Worm (Caenorhabditis elegans) whole organism, young adult: ENCODE data around the gene R04E5.7.

Experiments
- B0035.1 ChIP-seq: sonication (generic microtip); optimal IDR thresholded peaks from 2 replicates; lab custom pipeline; 2016; ENCODE audit warnings: missing genetic modification characterization, mild to moderate bottlenecking, missing compliant biosample characterization, missing genotype, missing genetic modification reagents
- B0261.1 ChIP-seq: sonication (generic microtip); optimal IDR thresholded peaks from 2 replicates; lab custom pipeline; 2016; ENCODE audit warnings: mild to moderate bottlenecking, missing genetic modification characterization, moderate library complexity, missing compliant biosample characterization
- F10E7.11 ChIP-seq: sonication (generic microtip); optimal IDR thresholded peaks from 2 replicates; lab custom pipeline; 2017; ENCODE audit warnings: mild to moderate bottlenecking, missing genetic modification characterization, moderate library complexity, missing compliant biosample characterization
- F22D6.2 ChIP-seq: sonication (generic microtip); optimal IDR thresholded peaks from 2 replicates; lab custom pipeline; 2016; ENCODE audit warnings: mild to moderate bottlenecking, missing genetic modification characterization, missing compliant biosample characterization
- F39B2.1 ChIP-seq: fragments of 200-800 bp; sonication (Bioruptor generic); IDR thresholded peaks from 2 replicates; pipeline ENCODE4 v1.3.6; 2022; ENCODE audit warnings: missing genetic modification reagents, missing genetic modification characterization, missing compliant biosample characterization
- Y53F4B.3 ChIP-seq: fragments of 200-800 bp; sonication (Bioruptor generic); IDR thresholded peaks from 2 replicates; pipeline ENCODE4 v1.3.6; 2022; ENCODE audit warnings: missing genetic modification reagents, missing genetic modification characterization, missing compliant biosample characterization
- Y56A3A.18 ChIP-seq: fragments of 200-800 bp; sonication (Bioruptor generic); IDR thresholded peaks from 2 replicates; pipeline ENCODE4 v1.3.6; 2022; ENCODE audit warnings: missing genetic modification reagents, missing genetic modification characterization, missing compliant biosample characterization
- Y67H2A.10 ChIP-seq: fragments of 200-800 bp; sonication (Bioruptor generic); conservative IDR thresholded peaks from 2 replicates; pipeline ENCODE4 v1.3.6; 2022; ENCODE audit warnings: missing genetic modification reagents, missing genetic modification characterization, missing compliant biosample characterization
- Y79H2A.3 ChIP-seq: fragments of 200-800 bp; sonication (Bioruptor generic); conservative IDR thresholded peaks from 2 replicates; pipeline ENCODE4 v1.3.6; 2022; ENCODE audit warnings: missing genetic modification reagents, missing genetic modification characterization, missing compliant biosample characterization
- aptf-3 ChIP-seq: fragments of 200-800 bp; sonication (Bioruptor generic); IDR thresholded peaks from 2 replicates; pipeline ENCODE4 v1.3.6; 2022; ENCODE audit warnings: missing genetic modification characterization, missing compliant biosample characterization
- atf-7 ChIP-seq: sonication (generic microtip); optimal IDR thresholded peaks from 2 replicates; lab custom pipeline; 2017; ENCODE audit warnings: mild to moderate bottlenecking, missing genetic modification characterization, missing compliant biosample characterization
- athp-1 ChIP-seq: sonication (generic microtip); optimal IDR thresholded peaks from 2 replicates; lab custom pipeline; 2017; ENCODE audit warnings: mild to moderate bottlenecking, missing genetic modification characterization, missing compliant biosample characterization
- bed-1 ChIP-seq: fragments of 200-800 bp; sonication (Bioruptor generic); IDR thresholded peaks from 2 replicates; pipeline ENCODE4 v1.3.6; 2022; ENCODE audit warnings: missing genetic modification reagents, missing genetic modification characterization, missing compliant biosample characterization
- bed-2 ChIP-seq: fragments of 200-800 bp; sonication (Bioruptor generic); IDR thresholded peaks from 2 replicates; pipeline ENCODE4 v1.3.6; 2022; ENCODE audit warnings: missing genetic modification reagents, missing genetic modification characterization, missing compliant biosample characterization
- ceh-100 ChIP-seq: fragments of 200-800 bp; sonication (Bioruptor generic); IDR thresholded peaks from 2 replicates; pipeline ENCODE4 v1.3.6; 2022; ENCODE audit warnings: missing genetic modification reagents, missing genetic modification characterization, missing compliant biosample characterization
- ceh-40 ChIP-seq: fragments of 200-800 bp; sonication (Bioruptor generic); IDR thresholded peaks from 2 replicates; pipeline ENCODE4 v1.3.6; 2022; ENCODE audit warnings: missing genetic modification characterization, missing compliant biosample characterization
- ceh-91 ChIP-seq: fragments of 200-800 bp; sonication (Bioruptor generic); IDR thresholded peaks from 2 replicates; pipeline ENCODE4 v1.3.6; 2022; ENCODE audit warnings: missing genetic modification reagents, missing genetic modification characterization, missing compliant biosample characterization
- chd-7 ChIP-seq: sonication (generic microtip); optimal IDR thresholded peaks from 2 replicates; lab custom pipeline; 2016; ENCODE audit warnings: mild to moderate bottlenecking, missing genetic modification characterization, moderate library complexity, missing compliant biosample characterization
- dpl-1 ChIP-seq: fragments of 150-350 bp; optimal IDR thresholded peaks from 2 replicates; lab custom pipeline; 2014; ENCODE audit warnings: missing biosample characterization, missing genetic modification reagents, missing genetic modification characterization
- egrh-3 ChIP-seq: fragments of 200-800 bp; sonication (Bioruptor generic); IDR thresholded peaks from 2 replicates; pipeline ENCODE4 v1.3.6; 2022; ENCODE audit warnings: missing genetic modification reagents, missing genetic modification characterization, missing compliant biosample characterization
- ets-4 ChIP-seq: fragments of 200-800 bp; sonication (Bioruptor generic); optimal IDR thresholded peaks from 2 replicates; lab custom pipeline; 2018; ENCODE audit warnings: mild to moderate bottlenecking, missing genetic modification characterization, missing compliant biosample characterization
- fkh-3 ChIP-seq: sonication (generic microtip); optimal IDR thresholded peaks from 2 replicates; lab custom pipeline; 2016; ENCODE audit warnings: mild to moderate bottlenecking, missing genetic modification characterization, missing compliant biosample characterization
- gei-17 ChIP-seq: fragments of 200-800 bp; sonication (Bioruptor generic); optimal IDR thresholded peaks from 2 replicates; lab custom pipeline; 2018; ENCODE audit warnings: mild to moderate bottlenecking, missing genetic modification characterization, missing compliant biosample characterization
- hlh-12 ChIP-seq: sonication (generic microtip); optimal IDR thresholded peaks from 2 replicates; lab custom pipeline; 2016; ENCODE audit warnings: missing genetic modification characterization, missing compliant biosample characterization
- hmg-20 ChIP-seq: fragments of 200-800 bp; sonication (Bioruptor generic); IDR thresholded peaks from 2 replicates; pipeline ENCODE4 v1.3.6; 2022; ENCODE audit warnings: missing genetic modification reagents, missing genetic modification characterization, missing compliant biosample characterization
- hrde-1 ChIP-seq: sonication (generic microtip); optimal IDR thresholded peaks from 2 replicates; lab custom pipeline; 2016; ENCODE audit warnings: missing genetic modification characterization, mild to moderate bottlenecking, missing compliant biosample characterization, moderate library complexity, missing genotype, missing genetic modification reagents, borderline replicate concordance
- let-526 ChIP-seq: fragments of 200-800 bp; sonication (Bioruptor generic); IDR thresholded peaks from 2 replicates; pipeline ENCODE4 v1.3.6; 2022; ENCODE audit warnings: missing genetic modification reagents, missing genetic modification characterization, missing compliant biosample characterization
- let-607 ChIP-seq, 2 experiments: fragments of 200-800 bp in 1 of 2; sonication (Bioruptor generic) in 1 of 2; sonication (generic microtip) in 1 of 2; optimal IDR thresholded peaks; 2 replicates each; lab custom pipeline; 2016 to 2018; ENCODE audit warnings: mild to moderate bottlenecking in 2 of 2, missing compliant biosample characterization in 2 of 2, missing genetic modification characterization in 2 of 2, moderate library complexity in 2 of 2, missing genotype in 1 of 2
- lin-26 ChIP-seq: fragments of 200-800 bp; sonication (Bioruptor generic); IDR thresholded peaks from 2 replicates; pipeline ENCODE4 v1.3.6; 2022; ENCODE audit warnings: missing genetic modification reagents, missing genetic modification characterization, missing compliant biosample characterization
- lin-35 ChIP-seq, 3 experiments: fragments of 150-350 bp in 2 of 3; sonication (generic microtip) in 1 of 3; optimal IDR thresholded peaks; 2 replicates each; lab custom pipeline; 2014 to 2018; ENCODE audit warnings: missing biosample characterization in 3 of 3, missing genetic modification characterization in 3 of 3, missing genetic modification reagents in 3 of 3
- lin-40 ChIP-seq: sonication (generic microtip); optimal IDR thresholded peaks from 2 replicates; lab custom pipeline; 2016; ENCODE audit warnings: missing genetic modification characterization, mild to moderate bottlenecking, missing compliant biosample characterization, missing genotype, missing genetic modification reagents
- madf-3 ChIP-seq: fragments of 200-800 bp; sonication (Bioruptor generic); IDR thresholded peaks from 2 replicates; pipeline ENCODE4 v1.3.6; 2022; ENCODE audit warnings: missing genetic modification reagents, missing genetic modification characterization, missing compliant biosample characterization
- madf-8 ChIP-seq: fragments of 200-800 bp; sonication (Bioruptor generic); conservative IDR thresholded peaks from 2 replicates; pipeline ENCODE4 v1.3.6; 2022; ENCODE audit warnings: missing genetic modification reagents, missing genetic modification characterization, missing compliant biosample characterization
- mel-28 ChIP-seq: sonication (generic microtip); optimal IDR thresholded peaks from 2 replicates; lab custom pipeline; 2016; ENCODE audit warnings: borderline replicate concordance, mild to moderate bottlenecking, missing genetic modification characterization, missing compliant biosample characterization
- mes-4 ChIP-seq: sonication (generic microtip); optimal IDR thresholded peaks from 2 replicates; lab custom pipeline; 2016; ENCODE audit warnings: missing genotype, missing genetic modification characterization, missing compliant biosample characterization
- nhr-179 ChIP-seq: sonication (generic microtip); optimal IDR thresholded peaks from 2 replicates; lab custom pipeline; 2016; ENCODE audit warnings: mild to moderate bottlenecking, missing genetic modification characterization, missing compliant biosample characterization
- rcor-1 ChIP-seq: fragments of 200-800 bp; sonication (Bioruptor generic); IDR thresholded peaks from 2 replicates; pipeline ENCODE4 v1.3.6; 2022; ENCODE audit warnings: missing genetic modification reagents, missing genetic modification characterization, missing compliant biosample characterization
- rec-8 ChIP-seq, 2 experiments: sonication (generic microtip); optimal IDR thresholded peaks; 2 replicates each; lab custom pipeline; 2016; ENCODE audit warnings: mild to moderate bottlenecking in 2 of 2, missing genetic modification characterization in 2 of 2, missing genetic modification reagents in 2 of 2, missing genotype in 2 of 2, missing biosample characterization in 1 of 2, missing compliant biosample characterization in 1 of 2, moderate library complexity in 1 of 2
- repo-1 ChIP-seq: sonication (generic microtip); optimal IDR thresholded peaks from 2 replicates; lab custom pipeline; 2017; ENCODE audit warnings: mild to moderate bottlenecking, missing genetic modification characterization, missing compliant biosample characterization
- sea-2 ChIP-seq: fragments of 200-800 bp; sonication (Bioruptor generic); IDR thresholded peaks from 2 replicates; pipeline ENCODE4 v1.3.6; 2022; ENCODE audit warnings: missing genetic modification characterization, missing compliant biosample characterization
- somi-1 ChIP-seq: fragments of 200-800 bp; sonication (Bioruptor generic); optimal IDR thresholded peaks from 2 replicates; lab custom pipeline; 2018; ENCODE audit warnings: mild to moderate bottlenecking, missing genetic modification characterization, missing compliant biosample characterization
- sptf-2 ChIP-seq: fragments of 200-800 bp; sonication (Bioruptor generic); optimal IDR thresholded peaks from 2 replicates; lab custom pipeline; 2018; ENCODE audit warnings: mild to moderate bottlenecking, missing genetic modification characterization, missing compliant biosample characterization
- tbp1 ChIP-seq: fragments of 200-800 bp; sonication (Bioruptor generic); optimal IDR thresholded peaks from 2 replicates; lab custom pipeline; 2018; ENCODE audit warnings: mild to moderate bottlenecking, missing genetic modification characterization, missing compliant biosample characterization
- tbx-9 ChIP-seq: sonication (generic microtip); optimal IDR thresholded peaks from 2 replicates; lab custom pipeline; 2016; ENCODE audit warnings: borderline replicate concordance, missing genetic modification characterization, inconsistent platforms, missing compliant biosample characterization
- xnd-1 ChIP-seq: sonication (generic microtip); optimal IDR thresholded peaks from 2 replicates; lab custom pipeline; 2016; ENCODE audit warnings: missing genotype, missing genetic modification reagents, missing genetic modification characterization, missing compliant biosample characterization
- ztf-18 ChIP-seq: sonication (generic microtip); optimal IDR thresholded peaks from 2 replicates; lab custom pipeline; 2016; ENCODE audit warnings: missing genotype, mild to moderate bottlenecking, missing genetic modification characterization, missing compliant biosample characterization
- ztf-22 ChIP-seq: fragments of 200-800 bp; sonication (Bioruptor generic); optimal IDR thresholded peaks from 2 replicates; lab custom pipeline; 2018; ENCODE audit warnings: mild to moderate bottlenecking, missing genetic modification characterization, moderate library complexity, missing compliant biosample characterization
- ztf-25 ChIP-seq: fragments of 200-800 bp; sonication (Bioruptor generic); IDR thresholded peaks from 2 replicates; pipeline ENCODE4 v1.3.6; 2022; ENCODE audit warnings: missing genetic modification reagents, missing genetic modification characterization, missing compliant biosample characterization
- ztf-26 ChIP-seq: sonication (generic microtip); optimal IDR thresholded peaks from 2 replicates; lab custom pipeline; 2017; ENCODE audit warnings: missing genetic modification characterization, missing compliant biosample characterization

Gene R04E5.7

ce11 chrX:8796699-8797282, at the start of gene R04E5.7 (continued):
- no peak for TF ChIP-seq xnd-1
- peak; percentile 78 for TF ChIP-seq lin-26 (GFP tag; lab: Robert Waterston, UW)
- TF ChIP-seq mes-4 (tag; lab: Kevin White, UChicago) = no peak
- TF ChIP-seq Y67H2A.10 (GFP tag; lab: Robert Waterston, UW) = no peak
- no peak for TF ChIP-seq aptf-3
- no peak for TF ChIP-seq Y79H2A.3
- TF ChIP-seq mel-28 = no peak
- TF ChIP-seq B0261.1 (tag; lab: Kevin White, UChicago) = peak; percentile 74
- no peak for TF ChIP-seq ztf-26 (tag; lab: Kevin White, UChicago)
- peak; percentile 89 for TF ChIP-seq tbp1 (GFP tag; lab: Kevin White, UChicago)
- no peak for TF ChIP-seq lin-35 (GFP tag; optimal IDR thresholded peaks at IDR 0.05; lab: Kevin White, UChicago)
- peak; percentile 19 for TF ChIP-seq lin-40 (tag; lab: Kevin White, UChicago)
- no peak for TF ChIP-seq ztf-25 (GFP tag; lab: Robert Waterston, UW)
- TF ChIP-seq B0035.1 (tag; lab: Kevin White, UChicago) = no peak
- TF ChIP-seq athp-1 (tag; lab: Kevin White, UChicago) = no peak
- TF ChIP-seq ceh-91 (GFP tag; lab: Robert Waterston, UW) = no peak
- TF ChIP-seq chd-7 = peak; percentile 47
- no peak for TF ChIP-seq dpl-1 (GFP tag; lab: Kevin White, UChicago)
- TF ChIP-seq bed-1 = no peak
- no peak for TF ChIP-seq rcor-1
- TF ChIP-seq let-526 (GFP tag; lab: Robert Waterston, UW) = 0 out of 2 replicates have a peak, but pooled peaks have one; percentile 17
- no peak for TF ChIP-seq egrh-3
- TF ChIP-seq hlh-12 (tag; lab: Kevin White, UChicago) = no peak
- no peak for TF ChIP-seq repo-1 (tag; lab: Kevin White, UChicago)
- TF ChIP-seq somi-1 = no peak
- no peak for TF ChIP-seq tbx-9 (tag; lab: Kevin White, UChicago)
- TF ChIP-seq F39B2.1 (GFP tag; lab: Robert Waterston, UW) = no peak
- TF ChIP-seq ceh-100 (GFP tag; lab: Robert Waterston, UW) = no peak
- TF ChIP-seq F10E7.11 = no peak
- TF ChIP-seq hmg-20 (GFP tag; lab: Robert Waterston, UW) = no peak
- no peak for TF ChIP-seq fkh-3 (tag; lab: Kevin White, UChicago)
- TF ChIP-seq bed-2 (GFP tag; lab: Robert Waterston, UW) = no peak
- no peak for TF ChIP-seq nhr-179 (tag; lab: Kevin White, UChicago)
- peak; percentile 26 for TF ChIP-seq ztf-18 (tag; lab: Kevin White, UChicago)
- TF ChIP-seq rec-8 (tag; optimal IDR thresholded peaks at IDR 0.05; lab: Kevin White, UChicago) = peak in 1 of 2 experiments; percentile 1
- TF ChIP-seq Y53F4B.3 (GFP tag; lab: Robert Waterston, UW) = no peak
- TF ChIP-seq ztf-22 = no peak
- no peak for TF ChIP-seq gei-17 (GFP tag; lab: Kevin White, UChicago)
- TF ChIP-seq F22D6.2 (tag; lab: Kevin White, UChicago) = no peak
- no peak for TF ChIP-seq hrde-1 (tag; lab: Kevin White, UChicago)
- 0 out of 2 replicates have a peak, but pooled peaks have one; percentile 17 for TF ChIP-seq madf-3 (GFP tag; lab: Robert Waterston, UW)
- TF ChIP-seq let-607 (tag; optimal IDR thresholded peaks at IDR 0.05; lab: Kevin White, UChicago) = no peak
- no peak for TF ChIP-seq sea-2
- no peak for TF ChIP-seq ets-4 (GFP tag; lab: Kevin White, UChicago)
- no peak for TF ChIP-seq madf-8
- no peak for TF ChIP-seq atf-7 (tag; lab: Kevin White, UChicago)
- no peak for TF ChIP-seq Y56A3A.18 (GFP tag; lab: Robert Waterston, UW)
- TF ChIP-seq sptf-2 = no peak
- TF ChIP-seq ceh-40 = no peak
